Fruit fly (Drosophila melanogaster) whole organism, pupa: ENCODE measurements around the gene CG7606.

Source experiments
- CG13204 ChIP-seq: fragments of 200-800 bp; sonication (Bioruptor generic); optimal IDR thresholded peaks from 2 replicates; lab custom pipeline; 2018; ENCODE audit warnings: missing biosample characterization, mild to moderate bottlenecking, missing genetic modification characterization, moderate library complexity
- CG17806 ChIP-seq: fragments of 200-800 bp; sonication (Bioruptor generic); optimal IDR thresholded peaks from 2 replicates; lab custom pipeline; 2018; ENCODE audit warnings: missing biosample characterization, mild to moderate bottlenecking, missing genetic modification characterization, moderate library complexity
- CG34367 ChIP-seq: fragments of 200-800 bp; sonication (Bioruptor generic); optimal IDR thresholded peaks from 2 replicates; lab custom pipeline; 2018; ENCODE audit warnings: missing biosample characterization, mild to moderate bottlenecking, missing genetic modification characterization
- D1 ChIP-seq: fragments of 200-800 bp; sonication (Bioruptor generic); optimal IDR thresholded peaks from 2 replicates; lab custom pipeline; 2018; ENCODE audit warnings: missing biosample characterization, mild to moderate bottlenecking, missing genetic modification characterization, moderate library complexity
- Pif1B ChIP-seq: fragments of 200-800 bp; sonication (Bioruptor generic); optimal IDR thresholded peaks from 3 replicates; lab custom pipeline; 2016; ENCODE audit warnings: missing biosample characterization, missing genetic modification characterization
- rn ChIP-seq: fragments of 200-800 bp; sonication (Bioruptor generic); IDR thresholded peaks from 2 replicates; pipeline ENCODE4 v1.3.6; 2022; ENCODE audit warnings: missing biosample characterization, missing genetic modification characterization

dm6 chr3R:17616541-17616940 lies 20.2 kb downstream of the CG7606 start:
- TF ChIP-seq CG17806 (tag; lab: Kevin White, UChicago) (no peak), Pif1B (GFP tag; lab: Kevin White, UChicago) (no peak), CG13204 (GFP tag; lab: Kevin White, UChicago) (no peak), D1 (tag; lab: Kevin White, UChicago) (no peak), rn (GFP tag; lab: Robert Waterston, UW) (no peak), CG34367 (tag; lab: Kevin White, UChicago) (no peak)
